Fruit fly (Drosophila melanogaster) whole organism, pupa: ENCODE measurements around the gene Elys.

Experiments
- CG12605 ChIP-seq: fragments of 200-800 bp; sonication (Bioruptor generic); IDR thresholded peaks from 2 replicates; pipeline ENCODE4 v1.3.6; 2022; ENCODE audit warnings: missing biosample characterization, missing genetic modification characterization
- CG13204 ChIP-seq: fragments of 200-800 bp; sonication (Bioruptor generic); optimal IDR thresholded peaks from 2 replicates; lab custom pipeline; 2018; ENCODE audit warnings: missing biosample characterization, mild to moderate bottlenecking, missing genetic modification characterization, moderate library complexity
- CG14655 ChIP-seq: fragments of 200-800 bp; sonication (Bioruptor generic); optimal IDR thresholded peaks from 3 replicates; lab custom pipeline; 2017; ENCODE audit warnings: mild to moderate bottlenecking, missing biosample characterization, missing genetic modification reagents, missing genetic modification characterization
- CG15710 ChIP-seq: fragments of 200-800 bp; sonication (Bioruptor generic); optimal IDR thresholded peaks from 2 replicates; lab custom pipeline; 2018; ENCODE audit warnings: missing biosample characterization, mild to moderate bottlenecking, missing genetic modification characterization, moderate library complexity
- CG17806 ChIP-seq: fragments of 200-800 bp; sonication (Bioruptor generic); optimal IDR thresholded peaks from 2 replicates; lab custom pipeline; 2018; ENCODE audit warnings: missing biosample characterization, mild to moderate bottlenecking, missing genetic modification characterization, moderate library complexity
- CG32121 ChIP-seq: fragments of 200-800 bp; sonication (Bioruptor generic); IDR thresholded peaks from 2 replicates; pipeline ENCODE4 v1.3.6; 2022; ENCODE audit warnings: missing biosample characterization, missing genetic modification characterization
- CG34367 ChIP-seq: fragments of 200-800 bp; sonication (Bioruptor generic); optimal IDR thresholded peaks from 2 replicates; lab custom pipeline; 2018; ENCODE audit warnings: missing biosample characterization, mild to moderate bottlenecking, missing genetic modification characterization
- CG4496 ChIP-seq: fragments of 200-800 bp; sonication (Bioruptor generic); IDR thresholded peaks from 3 replicates; pipeline ENCODE4 v1.3.6; 2022; ENCODE audit warnings: missing biosample characterization, missing genetic modification characterization
- CG8159 ChIP-seq: fragments of 200-800 bp; sonication (Bioruptor generic); optimal IDR thresholded peaks from 3 replicates; lab custom pipeline; 2018; ENCODE audit warnings: missing biosample characterization, mild to moderate bottlenecking, missing genetic modification characterization, moderate library complexity
- CG8301 ChIP-seq: fragments of 200-800 bp; sonication (Bioruptor generic); optimal IDR thresholded peaks from 2 replicates; lab custom pipeline; 2018; ENCODE audit warnings: missing biosample characterization, mild to moderate bottlenecking, missing genetic modification characterization
- CG9948 ChIP-seq: fragments of 200-800 bp; sonication (Bioruptor generic); optimal IDR thresholded peaks from 2 replicates; lab custom pipeline; 2018; ENCODE audit warnings: missing biosample characterization, mild to moderate bottlenecking, missing genetic modification characterization, moderate library complexity
- EcR ChIP-seq: fragments of 200-800 bp; sonication (Bioruptor generic); optimal IDR thresholded peaks from 3 replicates; lab custom pipeline; 2019; ENCODE audit warnings: missing biosample characterization, missing genetic modification characterization, mild to moderate bottlenecking, moderate library complexity, missing genetic modification reagents
- Ets98B ChIP-seq: fragments of 200-800 bp; sonication (Bioruptor generic); IDR thresholded peaks from 2 replicates; pipeline ENCODE4 v1.3.6; 2022; ENCODE audit warnings: missing biosample characterization, missing genetic modification characterization
- Pif1B ChIP-seq: fragments of 200-800 bp; sonication (Bioruptor generic); optimal IDR thresholded peaks from 3 replicates; lab custom pipeline; 2016; ENCODE audit warnings: missing biosample characterization, missing genetic modification characterization
- Snoo ChIP-seq: fragments of 200-800 bp; sonication (Bioruptor generic); optimal IDR thresholded peaks from 3 replicates; lab custom pipeline; 2017; ENCODE audit warnings: missing biosample characterization, mild to moderate bottlenecking, missing genetic modification characterization, inconsistent platforms
- fd96Ca ChIP-seq: fragments of 200-800 bp; sonication (Bioruptor generic); IDR thresholded peaks from 3 replicates; pipeline ENCODE4 v1.3.6; 2022; ENCODE audit warnings: missing biosample characterization, missing genetic modification characterization
- rn ChIP-seq: fragments of 200-800 bp; sonication (Bioruptor generic); IDR thresholded peaks from 2 replicates; pipeline ENCODE4 v1.3.6; 2022; ENCODE audit warnings: missing biosample characterization, missing genetic modification characterization

Elys gene

DNA sequence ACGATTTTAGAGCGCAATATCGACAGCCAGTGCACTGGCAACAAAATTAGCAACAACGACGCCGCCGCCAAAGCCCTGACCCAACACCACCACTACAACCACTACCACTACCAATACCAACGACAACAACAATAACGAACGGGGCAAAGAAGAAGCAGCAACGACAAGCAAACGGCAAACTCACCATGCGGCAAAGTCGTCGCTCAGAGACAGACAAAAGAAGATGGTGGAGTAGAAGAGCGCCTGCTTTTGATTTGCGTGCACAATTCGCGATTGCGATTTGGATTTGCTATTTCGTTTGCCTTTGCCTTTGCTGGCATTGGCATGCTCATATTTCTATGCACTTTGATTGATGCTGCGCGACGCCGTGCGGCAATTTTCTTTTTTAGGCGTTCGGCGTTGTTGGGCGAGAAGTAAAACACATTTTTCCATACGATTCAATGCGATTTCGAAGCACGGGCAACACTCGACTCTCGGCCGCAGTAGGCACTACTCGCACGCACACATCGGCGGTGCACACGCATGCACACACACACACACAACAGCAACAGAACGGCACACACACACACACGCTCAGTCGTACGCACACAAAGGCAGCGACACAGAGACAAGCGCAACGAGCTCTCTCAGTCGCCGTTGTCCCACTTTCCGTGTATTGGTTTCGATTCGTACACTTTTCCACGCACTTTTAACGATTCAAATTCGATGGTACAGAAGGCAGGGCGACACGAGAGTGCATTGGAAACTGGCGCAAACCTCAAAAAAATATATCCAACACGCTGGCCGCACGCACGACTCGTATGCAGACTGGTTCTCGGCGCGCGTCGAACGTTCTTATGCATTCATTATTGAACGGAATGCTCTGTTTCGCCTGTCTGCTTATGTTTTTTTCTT lies 14.4 kb upstream of the Elys start:
- TF ChIP-seq CG13204 (GFP tag; lab: Kevin White, UChicago) (no peak), CG34367 (tag; lab: Kevin White, UChicago) (no peak), Snoo (tag; lab: Kevin White, UChicago) (no peak), CG32121 (GFP tag; lab: Robert Waterston, UW) (peak; percentile 15; the same call in 1 of the 2 replicates), CG4496 (GFP tag; lab: Robert Waterston, UW) (0 out of 3 replicates have a peak, but pooled peaks have one; percentile 24), CG9948 (tag; lab: Kevin White, UChicago) (no peak)
- TF ChIP-seq, all 21 proteins: peak for 2

DNA sequence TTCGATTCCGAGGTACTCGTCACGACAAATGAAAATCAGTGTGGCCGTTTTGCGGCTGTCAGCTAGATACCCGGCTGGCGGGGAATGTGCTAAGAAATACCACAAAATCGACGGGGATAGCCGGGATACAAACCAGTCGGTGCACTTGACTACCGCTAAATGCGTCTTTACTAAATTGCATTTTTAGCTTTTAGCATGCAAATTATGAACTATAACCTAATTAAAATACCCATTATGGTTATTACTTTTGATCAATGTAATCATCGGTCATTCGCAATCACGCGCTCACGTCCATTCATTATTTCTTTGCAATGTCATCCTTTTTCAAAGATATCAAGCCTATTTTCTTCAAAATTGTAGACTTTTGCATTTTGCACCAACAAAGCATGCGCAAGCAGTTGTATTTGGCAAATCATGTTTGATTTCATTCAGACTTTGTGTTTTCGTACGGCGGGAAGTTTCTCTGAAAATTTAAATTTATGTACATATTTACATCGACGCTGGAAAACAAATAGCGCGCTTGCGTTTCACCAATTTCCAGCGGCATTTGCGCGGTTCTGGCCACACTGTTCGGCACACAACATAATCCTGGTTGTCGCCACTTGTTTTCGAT lies 13.7 kb upstream of the Elys start, which contains the start of gene Rcd-1:
Gene Rcd-1 (plus strand): TSS at position 440 of the 613 bp plus-strand sequence.
- TF ChIP-seq CG4496 (GFP tag; lab: Robert Waterston, UW) (no peak), Pif1B (GFP tag; lab: Kevin White, UChicago) (no peak), EcR (GFP tag; lab: Kevin White, UChicago) (no peak), CG8301 (tag; lab: Kevin White, UChicago) (no peak), CG9948 (tag; lab: Kevin White, UChicago) (no peak), CG34367 (tag; lab: Kevin White, UChicago) (no peak), CG12605 (GFP tag; lab: Robert Waterston, UW) (no peak), CG15710 (tag; lab: Kevin White, UChicago) (no peak), CG8159 (tag; lab: Kevin White, UChicago) (no peak)

DNA sequence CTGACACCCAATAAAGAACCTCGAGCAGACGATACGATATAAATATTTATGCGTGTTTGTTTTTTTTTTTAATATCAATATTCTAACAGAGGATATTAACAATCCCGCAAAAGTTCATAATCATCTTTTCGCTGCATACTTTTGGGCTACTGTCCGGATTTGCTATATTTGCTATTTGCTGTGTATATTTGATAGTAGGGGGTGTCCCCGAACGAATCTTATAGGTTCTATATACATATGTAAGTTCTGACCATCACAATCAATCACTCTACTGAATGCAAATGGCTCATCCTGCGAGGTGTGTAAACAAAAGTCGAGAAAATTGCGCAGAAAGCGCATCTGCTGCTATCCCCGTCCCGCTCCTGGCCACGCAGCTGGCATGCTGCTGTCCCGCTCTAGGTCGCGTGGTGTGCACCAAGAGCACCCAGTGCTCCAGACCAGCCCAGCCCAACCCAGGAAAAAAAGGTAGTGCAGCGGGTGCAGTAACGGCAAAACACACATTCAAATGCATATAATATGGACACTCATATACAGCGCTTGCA lies 11.3 kb upstream of the Elys start:
- TF ChIP-seq CG4496 (GFP tag; lab: Robert Waterston, UW): peak; percentile 31; the same call in 1 of the 3 replicates
- no peak for TF ChIP-seq CG34367 (tag; lab: Kevin White, UChicago)

DNA sequence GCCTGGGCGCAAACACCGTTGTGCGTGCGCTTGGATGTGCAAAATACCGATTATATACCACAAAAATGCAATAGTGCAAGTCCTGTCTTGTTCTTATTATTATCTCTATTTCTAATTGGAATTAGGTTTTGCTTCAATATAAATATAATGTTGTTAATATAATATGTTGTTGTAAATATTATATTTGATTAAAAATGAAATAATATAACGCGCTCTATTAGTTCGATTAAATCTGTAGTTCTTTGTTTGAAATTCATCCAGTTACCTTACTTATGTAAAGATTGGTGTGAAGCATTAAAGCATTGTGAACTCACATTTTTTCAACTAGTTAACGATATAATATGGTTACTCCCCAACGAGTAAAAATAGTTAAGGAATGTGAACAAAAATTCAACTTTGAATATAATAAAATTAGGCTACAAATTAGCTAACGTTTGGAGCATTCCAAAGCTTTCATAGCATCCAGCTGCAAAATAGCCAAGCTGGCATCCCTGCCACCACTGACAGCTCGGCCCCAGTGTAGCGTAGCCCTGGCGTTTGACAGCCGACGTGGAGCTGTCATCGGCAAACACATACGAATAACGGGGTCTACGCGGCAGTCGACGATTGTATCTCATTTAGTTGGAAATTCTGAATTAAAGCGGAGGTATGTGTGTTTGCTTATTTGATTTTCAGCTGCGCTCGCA lies 9.1 kb upstream of the Elys start, which contains the start of the genes CG12237 and Sec61gamma:
Gene CG12237 (minus strand): TSS at position 51 of the 686 bp plus-strand sequence.
Gene Sec61gamma (plus strand): TSS at position 509 of the 686 bp plus-strand sequence.
- peak; percentile 0 for TF ChIP-seq CG34367 (tag; lab: Kevin White, UChicago)
- TF ChIP-seq Snoo (tag; lab: Kevin White, UChicago): peak; percentile 13
- no peak for TF ChIP-seq CG4496 (GFP tag; lab: Robert Waterston, UW)
- TF ChIP-seq Ets98B (GFP tag; lab: Robert Waterston, UW): peak; percentile 42; the same call in 1 of the 2 replicates

DNA sequence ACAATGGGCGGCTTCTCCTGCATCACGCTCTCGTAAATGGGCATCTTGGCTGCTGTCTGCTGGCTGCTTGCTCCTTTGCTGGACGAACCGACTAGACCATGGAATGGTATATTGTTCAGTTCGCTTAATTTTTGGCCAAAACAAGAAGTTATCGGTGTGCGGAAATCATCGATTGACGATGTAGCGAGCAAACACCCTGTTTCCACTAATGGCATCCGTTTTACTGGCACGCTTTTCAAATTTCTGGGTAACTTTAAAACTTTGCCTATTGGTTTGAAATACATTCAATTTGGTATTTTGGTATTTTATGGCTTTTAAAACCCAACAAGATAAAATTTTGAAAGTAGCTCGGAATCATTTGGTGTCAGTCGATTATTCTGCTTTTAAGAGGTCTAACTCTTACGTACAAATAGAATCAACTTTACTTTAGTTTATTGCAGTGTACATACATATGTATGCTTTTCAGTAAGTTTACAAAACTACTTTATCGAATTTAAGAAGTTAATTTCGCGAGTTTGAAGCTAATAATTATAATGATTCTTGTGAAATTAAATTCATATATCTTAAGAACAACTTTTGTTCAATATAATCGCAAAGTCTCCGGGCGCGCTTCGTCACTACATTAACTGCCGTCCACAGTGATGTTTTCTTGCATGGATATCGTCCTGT lies 6.1 kb upstream of the Elys start, which contains the start of gene Arp10:
Gene Arp10 (minus strand): TSS at position 304 of the 669 bp plus-strand sequence.
- no peak for TF ChIP-seq CG8301 (tag; lab: Kevin White, UChicago)
- no peak for TF ChIP-seq rn (GFP tag; lab: Robert Waterston, UW)
- 0 out of 2 replicates have a peak, but pooled peaks have one; percentile 23 for TF ChIP-seq Ets98B (GFP tag; lab: Robert Waterston, UW)
- no peak for TF ChIP-seq CG13204 (GFP tag; lab: Kevin White, UChicago)
- peak; percentile 3 for TF ChIP-seq CG9948 (tag; lab: Kevin White, UChicago)
- TF ChIP-seq CG32121 (GFP tag; lab: Robert Waterston, UW): no peak
- TF ChIP-seq fd96Ca (GFP tag; lab: Robert Waterston, UW): no peak
- no peak for TF ChIP-seq CG15710 (tag; lab: Kevin White, UChicago)

DNA sequence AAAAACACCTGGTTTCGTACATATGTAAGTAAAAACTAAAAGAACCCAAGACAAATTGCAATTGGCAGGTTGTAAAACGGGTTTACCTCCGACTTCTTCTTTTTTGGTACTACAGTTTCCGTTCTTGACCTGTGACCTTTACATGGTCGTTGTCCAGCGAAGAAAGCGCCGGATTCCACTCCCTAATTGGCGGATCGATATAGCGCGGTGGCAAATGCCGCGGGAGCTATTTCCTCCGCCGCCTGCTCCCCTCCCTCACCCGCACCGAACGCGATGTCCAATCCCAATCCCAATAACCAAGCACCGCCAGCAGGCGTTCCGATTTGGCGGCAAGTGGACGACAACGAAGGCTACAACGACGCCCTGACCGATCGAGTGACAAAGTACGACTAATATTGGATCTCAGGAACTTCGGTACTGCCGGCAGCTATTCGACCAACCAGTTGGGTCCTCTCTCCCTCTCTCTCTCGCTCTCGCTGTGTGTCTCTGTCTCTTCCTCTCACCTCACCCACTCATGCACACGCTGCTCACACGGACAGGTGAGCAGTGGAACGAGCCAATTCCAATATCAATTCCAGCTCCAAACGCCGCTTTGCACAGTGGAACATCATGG lies 10.6 kb downstream of the Elys start:
- TF ChIP-seq CG17806 (tag; lab: Kevin White, UChicago): no peak
- TF ChIP-seq CG4496 (GFP tag; lab: Robert Waterston, UW): peak; percentile 61
- TF ChIP-seq CG14655 (GFP tag; lab: Kevin White, UChicago): no peak
- peak; percentile 45; the same call in 1 of the 3 replicates for TF ChIP-seq fd96Ca (GFP tag; lab: Robert Waterston, UW)
- peak; percentile 48; the same call in 1 of the 2 replicates for TF ChIP-seq CG32121 (GFP tag; lab: Robert Waterston, UW)
- no peak for TF ChIP-seq CG9948 (tag; lab: Kevin White, UChicago)
- peak; percentile 41 for TF ChIP-seq EcR (GFP tag; lab: Kevin White, UChicago)
- peak; percentile 27 for TF ChIP-seq CG13204 (GFP tag; lab: Kevin White, UChicago)
- TF ChIP-seq Pif1B (GFP tag; lab: Kevin White, UChicago): no peak
- no peak for TF ChIP-seq CG8159 (tag; lab: Kevin White, UChicago)
- TF ChIP-seq CG15710 (tag; lab: Kevin White, UChicago): no peak
- peak; percentile 42; the same call in 1 of the 2 replicates for TF ChIP-seq Ets98B (GFP tag; lab: Robert Waterston, UW)
